Worm (Caenorhabditis elegans): ENCODE results near the gene mec-14.

The mec-14 gene

DNA sequence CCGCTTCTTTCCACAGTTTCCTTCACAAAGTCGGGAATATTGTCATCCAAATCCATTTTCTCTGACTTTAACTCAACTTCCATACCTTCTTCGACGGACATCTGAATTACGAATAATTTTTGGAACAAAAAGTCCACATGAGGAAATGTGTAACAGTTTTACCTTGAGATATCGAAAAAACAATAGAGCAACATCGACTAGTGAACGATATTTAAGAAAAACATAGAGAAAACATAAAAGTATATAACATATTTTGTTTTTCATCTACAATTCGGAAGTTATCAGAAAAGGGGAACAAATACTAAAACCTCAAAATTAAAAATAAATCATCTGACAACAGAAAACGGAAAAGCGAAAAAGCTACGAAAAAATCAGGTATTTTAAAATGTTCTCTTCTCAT lies 40.0 kb upstream of the mec-14 start, which contains the start of gene adr-2:
Gene adr-2, minus strand, starts transcription at position 101 of the 400 bp plus-strand sequence.
- no peak for TF ChIP-seq lsy-2 (tag; optimal IDR thresholded peaks at IDR 0.05)
- no peak for TF ChIP-seq lin-13 (GFP tag; optimal IDR thresholded peaks at IDR 0.05)
- no peak for TF ChIP-seq ZK546.5 (tag; optimal IDR thresholded peaks at IDR 0.05)
- no peak for TF ChIP-seq nhr-12 (tag; optimal IDR thresholded peaks at IDR 0.05)
- TF ChIP-seq unc-55 (GFP tag; optimal IDR thresholded peaks at IDR 0.05), result no peak
- no peak for TF ChIP-seq ama-1 (optimal IDR thresholded peaks at IDR 0.05)

DNA sequence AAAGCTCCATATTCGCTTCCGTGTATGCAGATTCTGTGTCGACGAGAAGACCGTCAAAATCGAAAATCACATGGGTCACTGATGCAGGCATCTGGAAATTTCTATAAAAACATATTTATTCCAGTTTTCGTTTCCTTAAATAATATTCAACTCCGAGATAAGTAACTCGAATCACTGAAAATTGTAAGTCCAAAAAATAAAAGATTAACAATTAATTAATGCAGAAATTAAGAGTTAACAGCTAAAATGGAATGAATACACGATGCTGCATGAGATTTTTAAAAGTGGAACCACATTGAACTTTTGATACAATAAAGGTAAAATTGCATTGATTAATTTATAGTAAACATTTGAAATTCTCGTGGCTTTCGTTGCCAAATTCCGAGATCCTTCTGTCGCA lies 38.0 kb upstream of the mec-14 start, which contains the start of gene R151.10:
Gene R151.10, minus strand, starts transcription at position 101 of the 400 bp plus-strand sequence.
- TF ChIP-seq nhr-12 (tag; optimal IDR thresholded peaks at IDR 0.05), result no peak
- no peak for TF ChIP-seq sma-9 (GFP tag; optimal IDR thresholded peaks at IDR 0.05)
- TF ChIP-seq sma-9 (tag; optimal IDR thresholded peaks at IDR 0.05), result no peak
- TF ChIP-seq aly-2 (tag; optimal IDR thresholded peaks at IDR 0.05), result no peak
- TF ChIP-seq nhr-129 (tag; optimal IDR thresholded peaks at IDR 0.05), result no peak
- TF ChIP-seq nhr-25 (tag; optimal IDR thresholded peaks at IDR 0.05), result no peak
- TF ChIP-seq mab-5 (tag; optimal IDR thresholded peaks at IDR 0.05), result no peak
- TF ChIP-seq crh-2 (tag; optimal IDR thresholded peaks at IDR 0.05), result no peak
- TF ChIP-seq sem-4 (tag; optimal IDR thresholded peaks at IDR 0.05), result no peak

DNA sequence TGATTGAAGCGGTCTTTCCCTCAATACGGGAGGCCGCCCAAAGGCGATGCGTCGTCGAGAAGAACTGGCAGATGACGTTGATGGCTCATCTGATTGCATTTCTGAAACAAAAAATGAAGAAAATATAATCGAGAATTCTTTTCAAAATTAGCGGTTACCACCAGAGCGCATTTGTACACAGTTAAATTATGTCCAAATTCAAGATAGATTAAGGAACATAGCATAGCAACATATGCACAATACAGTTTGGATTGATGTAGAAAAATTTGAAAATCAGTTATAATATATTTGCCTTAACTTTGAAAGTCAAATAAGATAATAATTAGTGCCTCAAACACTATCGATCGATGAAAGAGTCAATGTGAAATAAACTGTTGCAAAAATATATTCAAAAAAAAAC lies 36.9 kb upstream of the mec-14 start, which contains the start of gene R151.8:
Gene R151.8, minus strand, starts transcription at position 101 of the 400 bp plus-strand sequence.
- TF ChIP-seq sma-9 (GFP tag; optimal IDR thresholded peaks at IDR 0.05) (no peak), sma-9 (tag; optimal IDR thresholded peaks at IDR 0.05) (no peak), nhr-129 (tag; optimal IDR thresholded peaks at IDR 0.05) (no peak), blmp-1 (tag; optimal IDR thresholded peaks at IDR 0.05; ENCODE audit: insufficient read depth) (no peak), nhr-6 (tag; optimal IDR thresholded peaks at IDR 0.05) (no peak), unc-62 (GFP tag; optimal IDR thresholded peaks at IDR 0.05) (no peak), ZK546.5 (tag; optimal IDR thresholded peaks at IDR 0.05) (no peak)

DNA sequence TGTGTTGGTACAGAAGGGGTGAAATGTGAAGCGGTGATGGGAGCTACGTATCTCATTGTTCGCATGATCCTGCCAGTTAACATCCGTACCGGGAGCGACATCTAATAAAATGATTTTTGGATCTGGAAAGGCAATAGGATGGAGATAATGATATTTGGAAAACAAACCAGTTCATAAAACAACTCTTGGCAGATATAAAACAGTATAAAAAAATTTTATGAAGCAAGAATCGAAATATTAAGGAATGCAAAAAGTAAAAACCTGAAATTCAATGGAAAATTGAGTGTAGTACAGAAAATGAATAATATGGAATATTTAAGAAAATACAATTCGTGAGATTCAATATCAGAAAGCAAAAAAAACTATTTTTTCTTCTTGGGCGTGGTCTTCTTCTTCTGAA lies 33.8 kb upstream of the mec-14 start, which contains the start of gene hsp-75:
Gene hsp-75, minus strand, starts transcription at position 101 of the 400 bp plus-strand sequence.
- TF ChIP-seq snpc-4 (tag; optimal IDR thresholded peaks at IDR 0.05), result no peak
- TF ChIP-seq nhr-77 (tag; optimal IDR thresholded peaks at IDR 0.05), result no peak
- TF ChIP-seq sma-3 (GFP tag; optimal IDR thresholded peaks at IDR 0.05), result no peak
- no peak for TF ChIP-seq nhr-6 (tag; optimal IDR thresholded peaks at IDR 0.05)
- no peak for TF ChIP-seq nhr-23 (tag; optimal IDR thresholded peaks at IDR 0.05)
- TF ChIP-seq F13H6.1 (tag; optimal IDR thresholded peaks at IDR 0.05), result no peak
- TF ChIP-seq ztf-1 (GFP tag; conservative IDR thresholded peaks at IDR 0.05), result no peak
- TF ChIP-seq elt-1 (tag; optimal IDR thresholded peaks at IDR 0.05), result no peak
- TF ChIP-seq ceh-82 (tag; optimal IDR thresholded peaks at IDR 0.05), result no peak
- TF ChIP-seq mdl-1 (tag; optimal IDR thresholded peaks at IDR 0.05), result no peak
- TF ChIP-seq gmeb-1 (tag; optimal IDR thresholded peaks at IDR 0.05), result no peak
- TF ChIP-seq ZK546.5 (tag; optimal IDR thresholded peaks at IDR 0.05), result no peak
- TF ChIP-seq peb-1 (tag; optimal IDR thresholded peaks at IDR 0.05), result no peak
- TF ChIP-seq mab-5 (tag; optimal IDR thresholded peaks at IDR 0.05), result no peak
- no peak for TF ChIP-seq sem-4 (tag; optimal IDR thresholded peaks at IDR 0.05)
- no peak for TF ChIP-seq blmp-1 (tag; optimal IDR thresholded peaks at IDR 0.05; ENCODE audit: insufficient read depth)
- no peak for TF ChIP-seq nhr-237 (tag; optimal IDR thresholded peaks at IDR 0.05)
- no peak for TF ChIP-seq sma-9 (GFP tag; optimal IDR thresholded peaks at IDR 0.05)
- TF ChIP-seq sma-9 (tag; optimal IDR thresholded peaks at IDR 0.05), result no peak
- TF ChIP-seq nhr-11 (tag; optimal IDR thresholded peaks at IDR 0.05), result no peak
- TF ChIP-seq egl-27 (tag; optimal IDR thresholded peaks at IDR 0.05), result no peak

DNA sequence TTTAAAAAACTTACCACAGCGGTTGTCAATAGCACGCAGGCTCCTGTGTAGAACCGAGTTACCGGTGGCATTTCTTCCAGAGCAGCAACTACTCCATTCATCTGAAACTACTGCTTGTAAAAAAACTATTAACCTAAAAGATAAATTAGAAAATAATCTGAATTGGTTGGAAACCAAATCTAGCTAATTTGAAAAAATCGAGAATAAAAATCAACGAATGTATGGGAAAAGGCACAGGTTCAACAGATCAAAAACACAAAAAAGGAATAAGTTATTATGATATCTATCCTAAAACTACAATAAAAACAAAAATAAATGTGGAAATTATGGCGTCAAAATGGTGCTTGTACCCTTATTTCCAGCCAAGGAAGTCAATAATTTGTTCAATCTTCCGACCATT lies 30.2 kb upstream of the mec-14 start, which contains the start of gene der-2:
Gene der-2, minus strand, starts transcription at position 101 of the 400 bp plus-strand sequence.
- TF ChIP-seq skn-1 (tag; optimal IDR thresholded peaks at IDR 0.05) (no peak), Y55F3AM.14 (GFP tag; optimal IDR thresholded peaks at IDR 0.05) (no peak), crh-2 (tag; optimal IDR thresholded peaks at IDR 0.05) (no peak), egl-27 (tag; optimal IDR thresholded peaks at IDR 0.05) (no peak), unc-39 (tag; optimal IDR thresholded peaks at IDR 0.05) (no peak), snpc-4 (tag; optimal IDR thresholded peaks at IDR 0.05) (no peak), lsy-2 (tag; optimal IDR thresholded peaks at IDR 0.05) (no peak), unc-55 (GFP tag; optimal IDR thresholded peaks at IDR 0.05) (no peak), nhr-23 (tag; optimal IDR thresholded peaks at IDR 0.05) (no peak), mdl-1 (tag; optimal IDR thresholded peaks at IDR 0.05) (no peak), elt-3 (tag; optimal IDR thresholded peaks at IDR 0.05) (no peak)
